Fruit fly (Drosophila melanogaster): ENCODE results near the gene CG34112.

Gene CG34112

dm6 chr3R:4399810-4400496 lies 5.9 kb upstream of the CG34112 start (continued):
- TF ChIP-seq Hr4 (GFP tag; optimal IDR thresholded peaks at IDR 0.05) (peak; percentile 9), CG8319 (GFP tag; optimal IDR thresholded peaks at IDR 0.05) (no peak), OdsH (GFP tag; optimal IDR thresholded peaks at IDR 0.05) (peak; percentile 37), CG34406 (GFP tag; optimal IDR thresholded peaks at IDR 0.05) (no peak), CG8119 (GFP tag; IDR thresholded peaks at IDR 0.05) (no peak), CG9139 (GFP tag; optimal IDR thresholded peaks at IDR 0.05) (no peak), topi (GFP tag; optimal IDR thresholded peaks at IDR 0.05) (peak; percentile 5), spab (GFP tag; optimal IDR thresholded peaks at IDR 0.05) (no peak), CG6808 (GFP tag; optimal IDR thresholded peaks at IDR 0.05) (no peak), dsx (GFP tag; optimal IDR thresholded peaks at IDR 0.05; ENCODE audit: poor library complexity, severe bottlenecking) (no peak), acj6 (GFP tag; optimal IDR thresholded peaks at IDR 0.05) (peak; percentile 45), Gug (GFP tag; IDR thresholded peaks at IDR 0.05) (no peak), CG10669 (GFP tag; optimal IDR thresholded peaks at IDR 0.05) (no peak), Ets21C (GFP tag; optimal IDR thresholded peaks at IDR 0.05) (peak; percentile 32), CG6792 (GFP tag; optimal IDR thresholded peaks at IDR 0.05) (no peak), Met (GFP tag; optimal IDR thresholded peaks at IDR 0.05) (peak; percentile 28), Ets96B (tag; optimal IDR thresholded peaks at IDR 0.05) (peak; percentile 7), Smox (GFP tag; optimal IDR thresholded peaks at IDR 0.05) (no peak), salr (GFP tag; optimal IDR thresholded peaks at IDR 0.05) (peak in 1 of 2 experiments; percentile 52), Eip78C (GFP tag) (peak; percentile 65), lz (GFP tag; optimal IDR thresholded peaks at IDR 0.05) (no peak), CG10631 (GFP tag; optimal IDR thresholded peaks at IDR 0.05) (peak; percentile 14), CG31627 (GFP tag; optimal IDR thresholded peaks at IDR 0.05) (peak; percentile 47), CG3032 (tag; optimal IDR thresholded peaks at IDR 0.05) (peak; percentile 40), Eip93F (GFP tag; optimal IDR thresholded peaks at IDR 0.05) (no peak), svp (GFP tag) (no peak), cyc (GFP tag; optimal IDR thresholded peaks at IDR 0.05) (peak; percentile 30), dac (GFP tag; optimal IDR thresholded peaks at IDR 0.05) (no peak), CG3919 (GFP tag; optimal IDR thresholded peaks at IDR 0.05) (no peak), CG6276 (GFP tag; optimal IDR thresholded peaks at IDR 0.05) (no peak), CG11294 (GFP tag; IDR thresholded peaks at IDR 0.05) (no peak)

dm6 chr3R:4397403-4398079 lies 3.5 kb upstream of the CG34112 start, which contains the start of gene CG9855:
Gene CG9855 (minus strand): TSS chr3R:4397875.
- TF ChIP-seq Blimp-1 (GFP tag; optimal IDR thresholded peaks at IDR 0.05) (peak; percentile 10), dsx (GFP tag; optimal IDR thresholded peaks at IDR 0.05; ENCODE audit: poor library complexity, severe bottlenecking) (peak; percentile 86), CG6163 (GFP tag; IDR thresholded peaks at IDR 0.05) (no peak), CG11902 (GFP tag; optimal IDR thresholded peaks at IDR 0.05) (no peak), CG9139 (GFP tag; optimal IDR thresholded peaks at IDR 0.05) (no peak), Gug (GFP tag; IDR thresholded peaks at IDR 0.05) (no peak), CG32006 (GFP tag; optimal IDR thresholded peaks at IDR 0.05) (no peak), Sox14 (GFP tag; optimal IDR thresholded peaks at IDR 0.05) (peak; percentile 14), Eip78C (GFP tag) (peak; percentile 73), CG1621 (tag; optimal IDR thresholded peaks at IDR 0.05) (no peak), Smox (GFP tag; optimal IDR thresholded peaks at IDR 0.05) (no peak), fd59A (GFP tag; optimal IDR thresholded peaks at IDR 0.05) (no peak), CG6792 (GFP tag; optimal IDR thresholded peaks at IDR 0.05) (no peak)

Measured in whole organism, prepupa.